Worm (Caenorhabditis elegans): ENCODE data around the gene F55G7.5.

Gene F55G7.5

ce11 chrX:11938826-11939225 lies at the start of gene F55G7.5:
F55G7.5 (minus strand) TSS chrX:11938926.
- no peak for TF ChIP-seq unc-62 (GFP tag; optimal IDR thresholded peaks at IDR 0.05)

- no peak for TF ChIP-seq unc-62 (GFP tag; optimal IDR thresholded peaks at IDR 0.05)
These were observed 49.2 kb upstream of the F55G7.5 start, which contains the start of gene C49F5.6 for ce11 chrX:11987900-11988364. C49F5.6 (plus strand) TSS chrX:11988314.

- no peak for TF ChIP-seq unc-62 (GFP tag; optimal IDR thresholded peaks at IDR 0.05)
These were observed 47.2 kb upstream of the F55G7.5 start, which contains the start of gene C49F5.5 for ce11 chrX:11985887-11986286. C49F5.5 (plus strand) TSS chrX:11986187.

- no peak for TF ChIP-seq unc-62 (GFP tag; optimal IDR thresholded peaks at IDR 0.05)
These were observed 44.9 kb upstream of the F55G7.5 start, which contains the start of gene C49F5.3 for ce11 chrX:11983576-11984061. C49F5.3 (minus strand) TSS chrX:11983626.

- TF ChIP-seq unc-62 (GFP tag; optimal IDR thresholded peaks at IDR 0.05), result no peak
These were observed 43.3 kb upstream of the F55G7.5 start, which contains the start of gene nhr-167 for ce11 chrX:11982065-11982464. nhr-167 (minus strand) TSS chrX:11982085.

ce11 chrX:11974629-11975085 lies 35.9 kb upstream of the F55G7.5 start, which contains the start of gene set-6:
set-6 (minus strand) TSS chrX:11974679.
- no peak for TF ChIP-seq unc-62 (GFP tag; optimal IDR thresholded peaks at IDR 0.05)

- no peak for TF ChIP-seq unc-62 (GFP tag; optimal IDR thresholded peaks at IDR 0.05)
These were observed 32.6 kb upstream of the F55G7.5 start for ce11 chrX:11971323-11971722.

- no peak for TF ChIP-seq unc-62 (GFP tag; optimal IDR thresholded peaks at IDR 0.05)
These were observed 30.8 kb upstream of the F55G7.5 start for ce11 chrX:11969554-11969953.

- no peak for TF ChIP-seq unc-62 (GFP tag; optimal IDR thresholded peaks at IDR 0.05)
These were observed 30.4 kb upstream of the F55G7.5 start for ce11 chrX:11969085-11969484.

- TF ChIP-seq unc-62 (GFP tag; optimal IDR thresholded peaks at IDR 0.05), result no peak
These were observed 29.4 kb upstream of the F55G7.5 start for ce11 chrX:11968024-11968598.

- no peak for TF ChIP-seq unc-62 (GFP tag; optimal IDR thresholded peaks at IDR 0.05)
These were observed 28.3 kb upstream of the F55G7.5 start for ce11 chrX:11967034-11967433.

- TF ChIP-seq unc-62 (GFP tag; optimal IDR thresholded peaks at IDR 0.05), result no peak
These were observed 27.1 kb upstream of the F55G7.5 start, which contains the start of gene sams-1 for ce11 chrX:11965663-11966304. sams-1 (plus strand) TSS chrX:11965962.

- TF ChIP-seq unc-62 (GFP tag; optimal IDR thresholded peaks at IDR 0.05), result no peak
These were observed 26.4 kb upstream of the F55G7.5 start for ce11 chrX:11965163-11965562.

ce11 chrX:11964555-11964954 lies 25.8 kb upstream of the F55G7.5 start:
- TF ChIP-seq unc-62 (GFP tag; optimal IDR thresholded peaks at IDR 0.05), result no peak

- TF ChIP-seq unc-62 (GFP tag; optimal IDR thresholded peaks at IDR 0.05), result no peak
These were observed 24.9 kb upstream of the F55G7.5 start for ce11 chrX:11963659-11964058.

- TF ChIP-seq unc-62 (GFP tag; optimal IDR thresholded peaks at IDR 0.05), result no peak
These were observed 23.5 kb upstream of the F55G7.5 start for ce11 chrX:11962050-11962788.

All from whole organism, dauer.